Fruit fly (Drosophila melanogaster) whole organism, wandering third instar larva: Measurements from ENCODE around the gene Taf7.

Experiments
- Abd-B ChIP-seq: fragments of >200 bp; optimal IDR thresholded peaks from 2 replicates; lab custom pipeline; 2017; ENCODE audit warnings: missing biosample characterization, missing genetic modification characterization
- CG32264 ChIP-seq: fragments of 200-800 bp; sonication (Bioruptor generic); optimal IDR thresholded peaks from 2 replicates; lab custom pipeline; 2016; ENCODE audit warnings: missing biosample characterization, missing genetic modification characterization
- CrebA ChIP-seq: fragments of 200-800 bp; sonication (Bioruptor generic); optimal IDR thresholded peaks from 2 replicates; lab custom pipeline; 2016; ENCODE audit warnings: missing biosample characterization, mild to moderate bottlenecking, missing genetic modification characterization, borderline replicate concordance
- Dfd ChIP-seq: fragments of >200 bp; optimal IDR thresholded peaks from 2 replicates; lab custom pipeline; 2017; ENCODE audit warnings: missing biosample characterization, missing genetic modification characterization
- Dif ChIP-seq: fragments of 200-275, 200-300 bp; sonication (Bioruptor generic); optimal IDR thresholded peaks from 2 replicates; lab custom pipeline; 2018; ENCODE audit warnings: missing biosample characterization, missing genetic modification characterization; ENCODE audit not compliant: partially characterized antibody
- GATAd ChIP-seq: sonication (Bioruptor generic); optimal IDR thresholded peaks from 2 replicates; lab custom pipeline; 2016; ENCODE audit warnings: missing biosample characterization, missing genetic modification characterization
- Hr78 ChIP-seq: fragments of >200 bp; optimal IDR thresholded peaks from 2 replicates; lab custom pipeline; 2017; ENCODE audit warnings: missing biosample characterization, missing genetic modification characterization
- Jra ChIP-seq: sonication (Bioruptor generic); optimal IDR thresholded peaks from 2 replicates; lab custom pipeline; 2016; ENCODE audit warnings: missing biosample characterization, missing genetic modification characterization
- Mio ChIP-seq: sonication (Bioruptor generic); optimal IDR thresholded peaks from 2 replicates; lab custom pipeline; 2016; ENCODE audit warnings: missing biosample characterization, missing genetic modification characterization
- N ChIP-seq: fragments of >200 bp; optimal IDR thresholded peaks from 2 replicates; lab custom pipeline; 2018; ENCODE audit warnings: missing biosample characterization, missing external identifiers, missing genetic modification characterization
- Rel ChIP-seq, 2 experiments: fragments of 200-800 bp; sonication (Bioruptor generic) in 1 of 2; optimal IDR thresholded peaks; 2 replicates in 1 of 2; 3 replicates in 1 of 2; lab custom pipeline; 2016 to 2019; ENCODE audit warnings: mild to moderate bottlenecking in 2 of 2, missing biosample characterization in 2 of 2, missing genetic modification characterization in 2 of 2, moderate library complexity in 1 of 2
- Sp1 ChIP-seq: fragments of 200-800 bp; sonication (Bioruptor generic); optimal IDR thresholded peaks from 3 replicates; lab custom pipeline; 2019; ENCODE audit warnings: missing biosample characterization, mild to moderate bottlenecking, missing genetic modification characterization, moderate library complexity
- Vsx2 ChIP-seq: fragments of 200-300, 225-300 bp; sonication (Bioruptor generic); optimal IDR thresholded peaks from 2 replicates; lab custom pipeline; 2018; ENCODE audit warnings: missing biosample characterization, missing genetic modification characterization; ENCODE audit not compliant: partially characterized antibody
- brk ChIP-seq: fragments of 200-800 bp; sonication (Bioruptor generic); optimal IDR thresholded peaks from 2 replicates; lab custom pipeline; 2016; ENCODE audit warnings: missing biosample characterization, mild to moderate bottlenecking, missing genetic modification characterization
- dl ChIP-seq, 2 experiments: fragments of 175-275, 200-275 bp in 1 of 2; fragments of 200-275 bp in 1 of 2; sonication (Bioruptor generic); optimal IDR thresholded peaks; lab custom pipeline; 2018; ENCODE audit warnings: mild to moderate bottlenecking in 2 of 2, missing biosample characterization in 2 of 2, missing genetic modification characterization in 2 of 2, moderate library complexity in 2 of 2; ENCODE audit not compliant: partially characterized antibody in 2 of 2, insufficient read depth in 1 of 2
- dmrt93B ChIP-seq: fragments of 200-800 bp; sonication (Bioruptor generic); optimal IDR thresholded peaks from 2 replicates; lab custom pipeline; 2018; ENCODE audit warnings: missing biosample characterization, mild to moderate bottlenecking, missing genetic modification characterization
- dsf ChIP-seq: sonication (Bioruptor generic); optimal IDR thresholded peaks from 2 replicates; lab custom pipeline; 2016; ENCODE audit warnings: missing biosample characterization, missing genetic modification characterization, borderline replicate concordance
- ey ChIP-seq: fragments of 200-800 bp; sonication (Bioruptor generic); optimal IDR thresholded peaks from 2 replicates; lab custom pipeline; 2016; ENCODE audit warnings: missing biosample characterization, missing genetic modification characterization
- fru ChIP-seq: fragments of 200-800 bp; sonication (Bioruptor generic); optimal IDR thresholded peaks from 3 replicates; lab custom pipeline; 2016; ENCODE audit warnings: missing biosample characterization, mild to moderate bottlenecking, missing genetic modification characterization
- jim ChIP-seq: fragments of 175-275, 200-325 bp; sonication (Bioruptor generic); optimal IDR thresholded peaks from 2 replicates; lab custom pipeline; 2016; ENCODE audit warnings: missing biosample characterization, mild to moderate bottlenecking, missing genetic modification characterization
- lola ChIP-seq: fragments of >200 bp; optimal IDR thresholded peaks from 2 replicates; lab custom pipeline; 2017; ENCODE audit warnings: missing biosample characterization, missing genetic modification characterization
- pan ChIP-seq: fragments of >200 bp; optimal IDR thresholded peaks from 2 replicates; lab custom pipeline; 2017
- psq ChIP-seq: fragments of 200-800 bp; sonication (Bioruptor generic); optimal IDR thresholded peaks from 3 replicates; lab custom pipeline; 2017; ENCODE audit warnings: missing biosample characterization, mild to moderate bottlenecking, missing genetic modification characterization, moderate library complexity
- rgr ChIP-seq: fragments of 200-800 bp; sonication (Bioruptor generic); optimal IDR thresholded peaks from 3 replicates; lab custom pipeline; 2016; ENCODE audit warnings: missing biosample characterization, mild to moderate bottlenecking, missing genetic modification characterization
- sv ChIP-seq: fragments of 200-800 bp; sonication (Bioruptor generic); optimal IDR thresholded peaks from 3 replicates; lab custom pipeline; 2016; ENCODE audit warnings: missing biosample characterization, missing genetic modification characterization
- tai ChIP-seq: sonication (Bioruptor generic); optimal IDR thresholded peaks from 2 replicates; lab custom pipeline; 2016; ENCODE audit warnings: missing biosample characterization, missing genetic modification characterization

Taf7 gene

dm6 chr3R:7950147-7950546 lies 43.0 kb downstream of the Taf7 start:
- TF ChIP-seq Rel (GFP tag; optimal IDR thresholded peaks at IDR 0.05; lab: Kevin White, UChicago) (no peak), Rel (tag; optimal IDR thresholded peaks at IDR 0.05; lab: Kevin White, UChicago) (no peak), N (GFP tag; lab: Kevin White, UChicago) (no peak), Vsx2 (GFP tag; lab: Kevin White, UChicago) (no peak), psq (GFP tag; lab: Kevin White, UChicago) (no peak), Dfd (GFP tag; lab: Kevin White, UChicago) (no peak), CrebA (no peak)

- TF ChIP-seq Sp1, result no peak
- no peak for TF ChIP-seq tai
- TF ChIP-seq lola, result no peak
- no peak for TF ChIP-seq psq (GFP tag; lab: Kevin White, UChicago)
- TF ChIP-seq jim, result no peak
- no peak for TF ChIP-seq Mio (GFP tag; lab: Kevin White, UChicago)
- no peak for TF ChIP-seq CG32264
- TF ChIP-seq rgr, result no peak
- no peak for TF ChIP-seq ey (GFP tag; lab: Kevin White, UChicago)
- TF ChIP-seq dmrt93B (GFP tag; lab: Kevin White, UChicago), result no peak
- TF ChIP-seq Rel (GFP tag; optimal IDR thresholded peaks at IDR 0.05; lab: Kevin White, UChicago), result no peak
- no peak for TF ChIP-seq Rel (tag; optimal IDR thresholded peaks at IDR 0.05; lab: Kevin White, UChicago)
- TF ChIP-seq Dfd (GFP tag; lab: Kevin White, UChicago), result no peak
- TF ChIP-seq fru (GFP tag; lab: Kevin White, UChicago), result no peak
- TF ChIP-seq Dif, result no peak
- no peak for TF ChIP-seq N (GFP tag; lab: Kevin White, UChicago)
- TF ChIP-seq GATAd (GFP tag; lab: Kevin White, UChicago), result no peak
- no peak for TF ChIP-seq brk
Observed at dm6 chr3R:7953041-7953788, 46.1 kb downstream of the Taf7 start.

dm6 chr3R:7954477-7954876 lies 47.3 kb downstream of the Taf7 start:
- TF ChIP-seq Jra (GFP tag; lab: Kevin White, UChicago), result no peak
- TF ChIP-seq jim, result no peak
- TF ChIP-seq rgr, result no peak
- TF ChIP-seq, all 38 proteins: peak for 0

DNA sequence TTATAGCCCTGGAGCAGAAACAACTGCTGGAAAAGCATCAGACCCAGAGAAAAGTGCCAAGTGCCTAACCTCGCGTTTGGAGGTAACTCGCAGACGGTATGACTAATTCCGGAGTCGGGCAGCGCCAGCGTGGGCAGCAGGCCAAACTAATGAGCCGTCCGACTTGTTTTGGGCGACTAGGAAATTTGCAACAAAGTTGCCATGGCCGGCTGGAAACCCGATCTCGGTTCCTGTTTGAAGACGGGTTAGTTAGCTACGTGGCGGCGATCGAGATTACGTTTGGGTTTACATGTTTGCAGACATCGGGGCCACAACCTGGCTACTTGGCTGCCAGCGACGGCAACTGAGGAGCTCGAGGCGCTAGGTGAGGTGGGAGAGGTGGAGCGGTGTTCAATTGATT lies 49.9 kb downstream of the Taf7 start:
- no peak for TF ChIP-seq dsf (GFP tag; lab: Kevin White, UChicago)
- TF ChIP-seq psq (GFP tag; lab: Kevin White, UChicago), result no peak
- TF ChIP-seq ey (GFP tag; lab: Kevin White, UChicago), result no peak
- no peak for TF ChIP-seq brk
- no peak for TF ChIP-seq dl (GFP tag; optimal IDR thresholded peaks at IDR 0.05; lab: Kevin White, UChicago; ENCODE audit: insufficient read depth in 1 of 2, partially characterized antibody in 2 of 2)
- no peak for TF ChIP-seq pan (lab: Kevin White, UChicago)
- no peak for TF ChIP-seq Abd-B (GFP tag; lab: Kevin White, UChicago)
- TF ChIP-seq CG32264, result no peak
- TF ChIP-seq Dfd (GFP tag; lab: Kevin White, UChicago), result no peak
- no peak for TF ChIP-seq Vsx2 (GFP tag; lab: Kevin White, UChicago)
- TF ChIP-seq jim, result no peak
- TF ChIP-seq sv (GFP tag; lab: Kevin White, UChicago), result no peak
- no peak for TF ChIP-seq tai
- TF ChIP-seq Hr78 (GFP tag; lab: Kevin White, UChicago), result no peak
